Fruit fly (Drosophila melanogaster): ENCODE data around the gene CG14194.

DNA sequence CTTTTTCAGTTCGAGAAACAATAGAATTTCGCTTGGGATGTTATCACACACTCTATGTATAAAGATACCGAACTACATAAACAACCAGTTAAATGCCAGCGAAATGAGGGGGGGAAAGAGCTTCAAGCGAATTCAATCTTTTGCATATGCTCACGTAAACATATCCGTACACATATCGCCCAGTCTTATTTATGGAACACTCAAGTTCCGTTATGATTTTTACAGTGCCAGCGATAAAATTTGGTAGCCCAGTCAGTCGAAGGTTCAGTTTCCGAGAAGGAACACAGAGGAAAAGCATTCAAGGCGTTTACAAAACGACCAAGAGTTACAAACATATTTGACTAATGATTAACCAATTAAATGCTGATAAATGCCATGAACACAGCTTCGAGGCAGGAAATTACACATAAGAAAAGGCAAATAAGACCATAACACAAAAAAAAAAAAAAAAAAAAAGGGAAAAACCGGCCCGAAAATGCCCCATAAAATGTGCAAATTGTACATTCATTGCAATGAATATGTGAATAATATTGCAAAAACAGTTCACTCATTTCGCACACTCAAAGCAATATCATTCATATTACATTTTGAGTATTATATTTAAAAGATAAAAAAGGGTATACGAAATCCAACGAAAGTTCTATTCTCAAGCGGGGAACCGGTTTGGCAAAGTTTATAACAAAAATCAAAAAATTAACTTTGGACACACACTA is 44.4 kb upstream of the CG14194 start:
- TF ChIP-seq CTCF (optimal IDR thresholded peaks at IDR 0.05) (no peak), CG8478 (optimal IDR thresholded peaks at IDR 0.05) (no peak)
